Worm (Caenorhabditis elegans) whole organism, late embryonic: ENCODE data around the gene oig-4.

ENCODE experiments used
- ama-1 ChIP-seq: fragments of 150-350 bp; optimal IDR thresholded peaks from 2 replicates; lab custom pipeline; 2014
- che-1 ChIP-seq: sonication (generic microtip); optimal IDR thresholded peaks from 2 replicates; lab custom pipeline; 2016; ENCODE audit warnings: mild to moderate bottlenecking, missing genetic modification characterization, missing compliant biosample characterization
- elt-2 ChIP-seq: sonication (generic microtip); optimal IDR thresholded peaks from 2 replicates; lab custom pipeline; 2016; ENCODE audit warnings: missing genetic modification reagents, missing genetic modification characterization, missing compliant biosample characterization
- hlh-13 ChIP-seq: fragments of 200-800 bp; sonication (Bioruptor generic); optimal IDR thresholded peaks from 2 replicates; lab custom pipeline; 2018; ENCODE audit warnings: mild to moderate bottlenecking, missing genetic modification characterization, missing compliant biosample characterization
- hlh-6 ChIP-seq: sonication (generic microtip); optimal IDR thresholded peaks from 2 replicates; lab custom pipeline; 2016; ENCODE audit warnings: missing genotype, missing genetic modification characterization, missing compliant biosample characterization
- nfya-1 ChIP-seq: sonication (generic microtip); optimal IDR thresholded peaks from 2 replicates; lab custom pipeline; 2017; ENCODE audit warnings: missing genetic modification characterization, mild to moderate bottlenecking, missing compliant biosample characterization, antibody characterized with exemption, moderate library complexity
- nhr-11 ChIP-seq: fragments of 150-350 bp; optimal IDR thresholded peaks from 2 replicates; lab custom pipeline; 2014; ENCODE audit warnings: missing biosample characterization, missing genetic modification characterization
- pqm-1 ChIP-seq: sonication (generic microtip); optimal IDR thresholded peaks from 2 replicates; lab custom pipeline; 2016; ENCODE audit warnings: missing genetic modification characterization, missing compliant biosample characterization
- sox-2 ChIP-seq: fragments of 200-800 bp; sonication (Bioruptor generic); IDR thresholded peaks from 2 replicates; pipeline ENCODE4 v1.3.6; 2022; ENCODE audit warnings: missing genetic modification reagents, missing genetic modification characterization, missing compliant biosample characterization
- sox-4 ChIP-seq: sonication (generic microtip); optimal IDR thresholded peaks from 2 replicates; lab custom pipeline; 2017; ENCODE audit warnings: mild to moderate bottlenecking, missing genetic modification characterization, inconsistent platforms, missing compliant biosample characterization
- tbx-2 ChIP-seq: sonication (generic microtip); optimal IDR thresholded peaks from 2 replicates; lab custom pipeline; 2016; ENCODE audit warnings: missing genetic modification characterization, missing compliant biosample characterization
- unc-42 ChIP-seq: sonication (generic microtip); optimal IDR thresholded peaks from 2 replicates; lab custom pipeline; 2016; ENCODE audit warnings: missing genotype, missing genetic modification characterization, missing compliant biosample characterization
- unc-86 ChIP-seq: sonication (generic microtip); optimal IDR thresholded peaks from 2 replicates; lab custom pipeline; 2016; ENCODE audit warnings: missing genetic modification characterization, missing compliant biosample characterization

DNA sequence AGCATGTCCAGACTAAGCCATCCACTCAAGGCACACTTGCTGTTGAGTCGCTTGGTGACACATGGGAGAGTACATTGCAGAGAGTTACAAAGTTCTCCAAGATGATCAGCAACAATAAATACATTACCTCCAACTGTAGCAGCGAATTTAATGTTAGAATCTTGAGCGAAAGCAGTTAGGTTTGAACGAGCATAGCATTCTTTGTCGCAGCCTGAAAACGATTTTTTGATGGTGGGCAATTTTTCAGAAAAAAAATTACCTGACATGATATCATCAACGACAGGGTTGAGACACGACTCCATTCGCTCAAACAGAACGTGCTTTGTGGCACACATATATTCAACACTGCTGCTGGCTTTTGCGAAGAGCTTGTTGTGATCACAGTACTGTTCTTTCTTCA lies 49.7 kb downstream of the oig-4 start:
- TF ChIP-seq che-1 (no peak), ama-1 (no peak), pqm-1 (tag; lab: Kevin White, UChicago) (no peak), unc-86 (tag; lab: Kevin White, UChicago) (no peak), sox-2 (GFP tag; lab: Robert Waterston, UW) (no peak), nhr-11 (tag; lab: Kevin White, UChicago) (no peak), hlh-6 (no peak), sox-4 (tag; lab: Kevin White, UChicago) (no peak), nfya-1 (no peak), elt-2 (tag; lab: Kevin White, UChicago) (no peak), hlh-13 (GFP tag; lab: Kevin White, UChicago) (no peak), tbx-2 (tag; lab: Kevin White, UChicago) (no peak), unc-42 (no peak)
